Fruit fly (Drosophila melanogaster) whole organism, embryonic: Measurements from ENCODE around the gene r2d2.

Experiments used
- Atf3 ChIP-seq: fragments of 200-800 bp; sonication (Bioruptor generic); optimal IDR thresholded peaks from 3 replicates; lab custom pipeline; 2016; ENCODE audit warnings: missing biosample characterization, missing genetic modification characterization
- B-H1 ChIP-seq: fragments of 200-800 bp; sonication (Bioruptor generic); IDR thresholded peaks from 3 replicates; pipeline ENCODE4 v1.3.6; 2022; ENCODE audit warnings: missing biosample characterization, missing genetic modification characterization
- CG10431 ChIP-seq: fragments of 200-800 bp; sonication (Bioruptor generic); optimal IDR thresholded peaks from 3 replicates; lab custom pipeline; 2018; ENCODE audit warnings: missing biosample characterization, mild to moderate bottlenecking, missing genetic modification characterization
- CG10959 ChIP-seq: fragments of 200-800 bp; sonication (Bioruptor generic); IDR thresholded peaks from 2 replicates; pipeline ENCODE4 v1.3.6; 2022; ENCODE audit warnings: missing biosample characterization, missing genetic modification characterization
- CG11696 ChIP-seq: fragments of 200-800 bp; sonication (Bioruptor generic); IDR thresholded peaks from 2 replicates; pipeline ENCODE4 v1.3.6; 2022; ENCODE audit warnings: missing biosample characterization, missing genetic modification characterization
- CG12744 ChIP-seq: fragments of 200-800 bp; sonication (Bioruptor generic); optimal IDR thresholded peaks from 2 replicates; lab custom pipeline; 2016; ENCODE audit warnings: missing biosample characterization, missing genetic modification characterization
- CG12769 ChIP-seq: fragments of 200-800 bp; sonication (Bioruptor generic); optimal IDR thresholded peaks from 2 replicates; lab custom pipeline; 2019; ENCODE audit warnings: missing biosample characterization, mild to moderate bottlenecking, missing genetic modification characterization, moderate library complexity
- CG13287 ChIP-seq: fragments of 200-800 bp; sonication (Bioruptor generic); IDR thresholded peaks from 2 replicates; pipeline ENCODE4 v1.3.6; 2022; ENCODE audit warnings: missing biosample characterization, missing genetic modification characterization; ENCODE audit not compliant: partially characterized antibody
- CG13775 ChIP-seq: fragments of 200-800 bp; sonication (Bioruptor generic); optimal IDR thresholded peaks from 3 replicates; lab custom pipeline; 2017; ENCODE audit warnings: missing biosample characterization, mild to moderate bottlenecking, missing genetic modification characterization
- CG2120 ChIP-seq: fragments of 200-800 bp; sonication (Bioruptor generic); optimal IDR thresholded peaks from 3 replicates; lab custom pipeline; 2016; ENCODE audit warnings: missing biosample characterization, missing genetic modification characterization
- CG2199 ChIP-seq: fragments of 200-800 bp; sonication (Bioruptor generic); IDR thresholded peaks from 3 replicates; pipeline ENCODE4 v1.3.6; 2022; ENCODE audit warnings: missing biosample characterization, missing genetic modification characterization
- CG2678 ChIP-seq: fragments of 200-800 bp; sonication (Bioruptor generic); optimal IDR thresholded peaks from 3 replicates; lab custom pipeline; 2019; ENCODE audit warnings: missing biosample characterization, mild to moderate bottlenecking, missing genetic modification characterization, moderate library complexity
- CG3281 ChIP-seq: fragments of 200-800 bp; sonication (Bioruptor generic); optimal IDR thresholded peaks from 3 replicates; lab custom pipeline; 2017; ENCODE audit warnings: missing biosample characterization, mild to moderate bottlenecking, missing genetic modification characterization
- CG5245 ChIP-seq: fragments of 200-800 bp; sonication (Bioruptor generic); optimal IDR thresholded peaks from 3 replicates; lab custom pipeline; 2016; ENCODE audit warnings: missing biosample characterization, missing genetic modification characterization
- CG6175 ChIP-seq: fragments of 200-800 bp; sonication (Bioruptor generic); IDR thresholded peaks from 3 replicates; pipeline ENCODE4 v1.3.6; 2022; ENCODE audit warnings: missing biosample characterization, missing genetic modification characterization
- CG6683 ChIP-seq: fragments of 200-800 bp; sonication (Bioruptor generic); optimal IDR thresholded peaks from 2 replicates; lab custom pipeline; 2017; ENCODE audit warnings: missing biosample characterization, mild to moderate bottlenecking, missing genetic modification characterization, missing genetic modification reagents
- CG7556 ChIP-seq: fragments of 200-800 bp; sonication (Bioruptor generic); optimal IDR thresholded peaks from 2 replicates; lab custom pipeline; 2017; ENCODE audit warnings: missing biosample characterization, mild to moderate bottlenecking, missing genetic modification characterization
- CG9817 ChIP-seq: fragments of 200-800 bp; sonication (Bioruptor generic); optimal IDR thresholded peaks from 2 replicates; lab custom pipeline; 2018; ENCODE audit warnings: missing biosample characterization, mild to moderate bottlenecking, missing genetic modification characterization, moderate library complexity
- CHES-1-like ChIP-seq: fragments of 200-800 bp; sonication (Bioruptor generic); optimal IDR thresholded peaks from 2 replicates; lab custom pipeline; 2016; ENCODE audit warnings: missing biosample characterization, missing genetic modification characterization
- D ChIP-seq, 2 experiments: fragments of 200-800 bp in 1 of 2; fragments of >200 bp in 1 of 2; sonication (Bioruptor generic) in 1 of 2; optimal IDR thresholded peaks; 2 replicates in 1 of 2; 3 replicates in 1 of 2; lab custom pipeline; 2017; ENCODE audit warnings: mild to moderate bottlenecking in 1 of 2, missing biosample characterization in 1 of 2, missing genetic modification characterization in 1 of 2, missing genetic modification reagents in 1 of 2
- Dfd ChIP-seq, 2 experiments: fragments of >200 bp; optimal IDR thresholded peaks; 2 replicates each; lab custom pipeline; 2017; ENCODE audit warnings: missing biosample characterization in 2 of 2, missing genetic modification characterization in 2 of 2
- Elba2 ChIP-seq: fragments of 200-800 bp; sonication (Bioruptor generic); optimal IDR thresholded peaks from 3 replicates; lab custom pipeline; 2016; ENCODE audit warnings: missing biosample characterization, missing genetic modification characterization
- Fer2 ChIP-seq: fragments of 200-800 bp; sonication (Bioruptor generic); optimal IDR thresholded peaks from 2 replicates; lab custom pipeline; 2018; ENCODE audit warnings: missing biosample characterization, mild to moderate bottlenecking, missing genetic modification characterization, moderate library complexity
- Hand ChIP-seq: fragments of 200-800 bp; sonication (Bioruptor generic); optimal IDR thresholded peaks from 2 replicates; lab custom pipeline; 2017; ENCODE audit warnings: mild to moderate bottlenecking, missing biosample characterization, missing genetic modification reagents, missing genetic modification characterization
- Hsf ChIP-seq: fragments of 200-800 bp; sonication (Bioruptor generic); optimal IDR thresholded peaks from 3 replicates; lab custom pipeline; 2016; ENCODE audit warnings: missing biosample characterization, missing genetic modification characterization
- Mes4 ChIP-seq: fragments of 200-800 bp; sonication (Bioruptor generic); optimal IDR thresholded peaks from 2 replicates; lab custom pipeline; 2016; ENCODE audit warnings: missing biosample characterization, missing genetic modification characterization
- Nf-YA ChIP-seq: fragments of 200-800 bp; sonication (Bioruptor generic); IDR thresholded peaks from 2 replicates; pipeline ENCODE4 v1.3.6; 2022; ENCODE audit warnings: missing biosample characterization, missing genetic modification characterization
- Scr ChIP-seq: fragments of 200-800 bp; sonication (Bioruptor generic); IDR thresholded peaks from 2 replicates; pipeline ENCODE4 v1.3.6; 2022; ENCODE audit warnings: missing biosample characterization, missing genetic modification characterization; ENCODE audit not compliant: partially characterized antibody
- Sox102F ChIP-seq: fragments of 200-800 bp; sonication (Bioruptor generic); optimal IDR thresholded peaks from 2 replicates; lab custom pipeline; 2018; ENCODE audit warnings: missing biosample characterization, mild to moderate bottlenecking, missing genetic modification characterization, moderate library complexity
- Trl ChIP-seq, 3 experiments: fragments of >200 bp in 2 of 3; fragments of 200-800 bp in 1 of 3; sonication (Bioruptor generic) in 1 of 3; optimal IDR thresholded peaks; 2 replicates in 1 of 3; 3 replicates in 2 of 3; lab custom pipeline; 2016 to 2017; ENCODE audit warnings: missing biosample characterization in 1 of 3, missing genetic modification characterization in 1 of 3
- ap ChIP-seq: fragments of 200-800 bp; sonication (Bioruptor generic); IDR thresholded peaks from 2 replicates; pipeline ENCODE4 v1.3.6; 2022; ENCODE audit warnings: missing biosample characterization, missing genetic modification characterization
- ara ChIP-seq: fragments of 200-800 bp; sonication (Bioruptor generic); IDR thresholded peaks from 2 replicates; pipeline ENCODE4 v1.3.6; 2022; ENCODE audit warnings: missing biosample characterization, missing genetic modification characterization
- chif ChIP-seq, 2 experiments: fragments of 200-800 bp; sonication (Bioruptor generic); optimal IDR thresholded peaks; 3 replicates each; lab custom pipeline; 2016; ENCODE audit warnings: missing biosample characterization in 2 of 2, missing genetic modification characterization in 2 of 2
- chn ChIP-seq: fragments of 200-800 bp; sonication (Bioruptor generic); optimal IDR thresholded peaks from 2 replicates; lab custom pipeline; 2016; ENCODE audit warnings: missing biosample characterization, missing genetic modification characterization
- emc ChIP-seq: fragments of 200-800 bp; sonication (Bioruptor generic); optimal IDR thresholded peaks from 2 replicates; lab custom pipeline; 2016; ENCODE audit warnings: missing biosample characterization, missing genetic modification characterization
- ems ChIP-seq: fragments of 200-800 bp; sonication (Bioruptor generic); optimal IDR thresholded peaks from 3 replicates; lab custom pipeline; 2016; ENCODE audit warnings: missing biosample characterization, missing genetic modification characterization
- gce ChIP-seq: fragments of 200-800 bp; sonication (Bioruptor generic); IDR thresholded peaks from 3 replicates; pipeline ENCODE4 v1.3.6; 2022; ENCODE audit warnings: missing biosample characterization, missing genetic modification characterization
- grn ChIP-seq: fragments of 200-800 bp; sonication (Bioruptor generic); optimal IDR thresholded peaks from 3 replicates; lab custom pipeline; 2017; ENCODE audit warnings: missing biosample characterization, missing genetic modification characterization
- gro ChIP-seq: fragments of 200-800 bp; sonication (Bioruptor generic); optimal IDR thresholded peaks from 2 replicates; lab custom pipeline; 2016; ENCODE audit warnings: missing biosample characterization, missing genetic modification characterization
- her ChIP-seq: fragments of 200-800 bp; sonication (Bioruptor generic); optimal IDR thresholded peaks from 2 replicates; lab custom pipeline; 2016; ENCODE audit warnings: missing biosample characterization, missing genetic modification characterization
- luna ChIP-seq: fragments of 200-800 bp; sonication (Bioruptor generic); optimal IDR thresholded peaks from 2 replicates; lab custom pipeline; 2016; ENCODE audit warnings: missing biosample characterization, missing genetic modification characterization
- oc ChIP-seq: fragments of 200-800 bp; sonication (Bioruptor generic); optimal IDR thresholded peaks from 2 replicates; lab custom pipeline; 2018; ENCODE audit warnings: missing biosample characterization, mild to moderate bottlenecking, missing genetic modification characterization, moderate library complexity
- pan ChIP-seq, 4 experiments: fragments of >200 bp in 3 of 4; fragments of 200-800 bp in 1 of 4; sonication (Bioruptor generic) in 1 of 4; optimal IDR thresholded peaks in 3 of 4; IDR thresholded peaks in 1 of 4; 2 replicates each; pipeline versions ENCODE4 v1.3.6 to Lab custom; 2017 to 2022; ENCODE audit warnings: missing biosample characterization in 2 of 4, missing genetic modification characterization in 2 of 4, mixed read lengths in 1 of 4
- pfk ChIP-seq: fragments of 200-800 bp; sonication (Bioruptor generic); optimal IDR thresholded peaks from 2 replicates; lab custom pipeline; 2018; ENCODE audit warnings: missing biosample characterization, mild to moderate bottlenecking, missing genetic modification characterization, moderate library complexity
- sd ChIP-seq: fragments of 200-800 bp; sonication (Bioruptor generic); optimal IDR thresholded peaks from 3 replicates; lab custom pipeline; 2018; ENCODE audit warnings: missing biosample characterization, mild to moderate bottlenecking, missing genetic modification characterization, moderate library complexity
- sens-2 ChIP-seq: fragments of 200-800 bp; sonication (Bioruptor generic); IDR thresholded peaks from 2 replicates; pipeline ENCODE4 v1.3.6; 2022; ENCODE audit warnings: missing biosample characterization, missing genetic modification characterization
- so ChIP-seq: fragments of 200-800 bp; sonication (Bioruptor generic); IDR thresholded peaks from 3 replicates; pipeline ENCODE4 v1.3.6; 2022; ENCODE audit warnings: missing biosample characterization, missing genetic modification characterization
- sqz ChIP-seq: fragments of 200-800 bp; sonication (Bioruptor generic); optimal IDR thresholded peaks from 3 replicates; lab custom pipeline; 2018; ENCODE audit warnings: missing biosample characterization, mild to moderate bottlenecking, missing genetic modification characterization

The r2d2 gene

dm6 chr2L:7811249-7812002 lies 11.5 kb downstream of the r2d2 start, which contains the start of gene LanB1 (continued):
- no peak for TF ChIP-seq luna (GFP tag; lab: Kevin White, UChicago)
- TF ChIP-seq CG9817: no peak
- no peak for TF ChIP-seq Hsf
- no peak for TF ChIP-seq Sox102F (GFP tag; lab: Kevin White, UChicago)
- TF ChIP-seq emc: no peak
- TF ChIP-seq pan (optimal IDR thresholded peaks at IDR 0.05; lab: Kevin White, UChicago): no peak
- TF ChIP-seq pan (GFP tag; optimal IDR thresholded peaks at IDR 0.05 in 1 of 2, IDR thresholded peaks at IDR 0.05 in 1 of 2): peak in 1 of 2 experiments; percentile 5
- peak; percentile 52 for TF ChIP-seq oc (tag; lab: Kevin White, UChicago)
- TF ChIP-seq CG10959 (GFP tag; lab: Robert Waterston, UW): no peak
- no peak for TF ChIP-seq Hand (GFP tag; lab: Kevin White, UChicago)
- no peak for TF ChIP-seq sens-2 (GFP tag; lab: Robert Waterston, UW)
- peak; percentile 84 for TF ChIP-seq sd (tag; lab: Kevin White, UChicago)
- no peak for TF ChIP-seq grn (GFP tag; lab: Kevin White, UChicago)
- TF ChIP-seq B-H1 (GFP tag; lab: Robert Waterston, UW): no peak; the same call in 2 of the 3 replicates
- no peak for TF ChIP-seq CG13775 (GFP tag; lab: Kevin White, UChicago)
- peak; percentile 40 for TF ChIP-seq gro
- TF ChIP-seq her: peak; percentile 61
- TF ChIP-seq CG2199 (GFP tag; lab: Robert Waterston, UW): peak; percentile 45; the same call in 2 of the 3 replicates
- TF ChIP-seq CG3281 (GFP tag; lab: Kevin White, UChicago): no peak
- no peak for TF ChIP-seq Mes4
- TF ChIP-seq Elba2 (GFP tag; lab: Kevin White, UChicago): no peak
- no peak for TF ChIP-seq ems (GFP tag; lab: Kevin White, UChicago)
- no peak for TF ChIP-seq CG6683 (GFP tag; lab: Kevin White, UChicago)
- no peak for TF ChIP-seq CG11696 (GFP tag; lab: Robert Waterston, UW)
- TF ChIP-seq ara (GFP tag; lab: Robert Waterston, UW): peak; percentile 29; the same call in 1 of the 2 replicates
- TF ChIP-seq ap (GFP tag; lab: Robert Waterston, UW): no peak
- no peak for TF ChIP-seq D (optimal IDR thresholded peaks at IDR 0.05; lab: Kevin White, UChicago)
- no peak for TF ChIP-seq D (GFP tag; optimal IDR thresholded peaks at IDR 0.05; lab: Kevin White, UChicago)
- no peak for TF ChIP-seq CG7556 (GFP tag; lab: Kevin White, UChicago)
- TF ChIP-seq sqz: peak; percentile 26
- TF ChIP-seq CG13287 (GFP tag; lab: Robert Waterston, UW): peak; percentile 44
- TF ChIP-seq CG10431 (GFP tag; lab: Kevin White, UChicago): no peak
- TF ChIP-seq CG2120 (GFP tag; lab: Kevin White, UChicago): no peak
- no peak for TF ChIP-seq chif (GFP tag; optimal IDR thresholded peaks at IDR 0.05; lab: Kevin White, UChicago)
- no peak for TF ChIP-seq chn (GFP tag; lab: Kevin White, UChicago)
- peak; percentile 16; the same call in 1 of the 3 replicates for TF ChIP-seq gce (GFP tag; lab: Robert Waterston, UW)
- no peak for TF ChIP-seq pfk (GFP tag; lab: Kevin White, UChicago)
- no peak for TF ChIP-seq CG2678 (tag; lab: Kevin White, UChicago)
- no peak for TF ChIP-seq Dfd (GFP tag; optimal IDR thresholded peaks at IDR 0.05; lab: Kevin White, UChicago)
- TF ChIP-seq CG5245 (GFP tag; lab: Kevin White, UChicago): no peak
- peak; percentile 36 to 44 for TF ChIP-seq Trl (optimal IDR thresholded peaks at IDR 0.05; lab: Kevin White, UChicago)
- TF ChIP-seq Trl (GFP tag; optimal IDR thresholded peaks at IDR 0.05; lab: Kevin White, UChicago): no peak
- TF ChIP-seq Atf3 (GFP tag; lab: Kevin White, UChicago): no peak
- TF ChIP-seq CHES-1-like (GFP tag; lab: Kevin White, UChicago): peak; percentile 11
- no peak for TF ChIP-seq CG12744
- TF ChIP-seq Scr (GFP tag; lab: Robert Waterston, UW): peak; percentile 32; the same call in 1 of the 2 replicates
- no peak for TF ChIP-seq so (GFP tag; lab: Robert Waterston, UW)
- TF ChIP-seq CG6175: no peak
- TF ChIP-seq Nf-YA (GFP tag; lab: Robert Waterston, UW): no peak
- no peak for TF ChIP-seq Fer2
- peak; percentile 35 for TF ChIP-seq CG12769 (tag; lab: Kevin White, UChicago)
